Worm (Caenorhabditis elegans): ENCODE data around the gene srh-220.

DNA sequence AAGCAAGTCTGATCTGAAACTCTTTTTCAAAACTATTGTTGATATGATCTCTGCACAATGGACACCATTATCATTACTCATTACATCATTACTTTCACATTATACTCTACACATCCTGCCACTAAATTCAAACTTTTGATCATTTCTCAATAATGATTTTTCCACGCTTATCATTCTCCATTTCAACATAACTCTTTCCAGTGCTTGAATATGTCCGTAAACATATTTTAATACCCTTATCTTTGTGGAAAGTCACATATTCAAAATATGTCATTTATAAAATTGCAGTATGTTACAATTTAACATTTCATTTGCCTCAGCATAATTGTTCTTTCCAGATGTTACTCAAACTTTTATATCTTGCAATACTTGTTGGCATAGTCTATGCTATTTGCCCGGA is 17.4 kb downstream of the srh-220 start, which contains the start of gene clec-75:
- no peak for TF ChIP-seq flt-1 (GFP tag; IDR thresholded peaks at IDR 0.05)
- TF ChIP-seq ref-1 (GFP tag; conservative IDR thresholded peaks at IDR 0.05), result no peak
- no peak for TF ChIP-seq cog-1 (tag; optimal IDR thresholded peaks at IDR 0.05)
- no peak for TF ChIP-seq tab-1 (GFP tag; IDR thresholded peaks at IDR 0.05)
- no peak for TF ChIP-seq T22C8.4 (GFP tag; IDR thresholded peaks at IDR 0.05)
- no peak for TF ChIP-seq ztf-29 (GFP tag; IDR thresholded peaks at IDR 0.05)
